Fruit fly (Drosophila melanogaster) whole organism, embryonic: ENCODE data around the gene sws.

ENCODE experiments used
- Adf1 ChIP-seq: fragments of 200-800 bp; sonication (Bioruptor generic); IDR thresholded peaks from 2 replicates; pipeline ENCODE4 v1.3.6; 2022; ENCODE audit warnings: missing biosample characterization, missing genetic modification characterization
- Atf-2 ChIP-seq: fragments of 200-800 bp; sonication (Bioruptor generic); optimal IDR thresholded peaks from 2 replicates; lab custom pipeline; 2016; ENCODE audit warnings: missing biosample characterization, missing genetic modification characterization
- Bteb2 ChIP-seq: fragments of 200-800 bp; sonication (Bioruptor generic); optimal IDR thresholded peaks from 2 replicates; lab custom pipeline; 2016; ENCODE audit warnings: missing biosample characterization, missing genetic modification characterization
- CG10959 ChIP-seq: fragments of 200-800 bp; sonication (Bioruptor generic); IDR thresholded peaks from 2 replicates; pipeline ENCODE4 v1.3.6; 2022; ENCODE audit warnings: missing biosample characterization, missing genetic modification characterization
- CG11695 ChIP-seq: fragments of 200-800 bp; sonication (Bioruptor generic); IDR thresholded peaks from 3 replicates; pipeline ENCODE4 v1.3.6; 2022; ENCODE audit warnings: missing biosample characterization, missing genetic modification characterization
- CG11696 ChIP-seq: fragments of 200-800 bp; sonication (Bioruptor generic); IDR thresholded peaks from 2 replicates; pipeline ENCODE4 v1.3.6; 2022; ENCODE audit warnings: missing biosample characterization, missing genetic modification characterization
- CG11723 ChIP-seq: fragments of 200-800 bp; sonication (Bioruptor generic); optimal IDR thresholded peaks from 2 replicates; lab custom pipeline; 2017; ENCODE audit warnings: missing biosample characterization, mild to moderate bottlenecking, missing genetic modification characterization
- CG12659 ChIP-seq: fragments of 200-800 bp; sonication (Bioruptor generic); optimal IDR thresholded peaks from 3 replicates; lab custom pipeline; 2017; ENCODE audit warnings: mild to moderate bottlenecking, missing biosample characterization, missing genetic modification reagents, missing genetic modification characterization
- CG13287 ChIP-seq: fragments of 200-800 bp; sonication (Bioruptor generic); IDR thresholded peaks from 2 replicates; pipeline ENCODE4 v1.3.6; 2022; ENCODE audit warnings: missing biosample characterization, missing genetic modification characterization; ENCODE audit not compliant: partially characterized antibody
- CG14441 ChIP-seq: fragments of 200-800 bp; sonication (Bioruptor generic); IDR thresholded peaks from 2 replicates; pipeline ENCODE4 v1.3.6; 2022; ENCODE audit warnings: missing biosample characterization, missing genetic modification characterization
- CG15514 ChIP-seq: fragments of 200-800 bp; sonication (Bioruptor generic); optimal IDR thresholded peaks from 3 replicates; lab custom pipeline; 2017; ENCODE audit warnings: missing biosample characterization, missing genetic modification characterization, mild to moderate bottlenecking, moderate library complexity, missing genetic modification reagents
- CG17829 ChIP-seq: fragments of 200-800 bp; optimal IDR thresholded peaks from 2 replicates; lab custom pipeline; 2019; ENCODE audit warnings: missing biosample characterization, mild to moderate bottlenecking, missing genetic modification characterization, moderate library complexity
- CG2712 ChIP-seq: fragments of 200-800 bp; optimal IDR thresholded peaks from 3 replicates; lab custom pipeline; 2019; ENCODE audit warnings: missing biosample characterization, mild to moderate bottlenecking, missing genetic modification characterization, moderate library complexity
- CG3726 ChIP-seq: fragments of 200-800 bp; sonication (Bioruptor generic); IDR thresholded peaks from 3 replicates; pipeline ENCODE4, ENCODE4 v1.3.6; 2022; ENCODE audit warnings: missing biosample characterization, missing genetic modification characterization
- CG4360 ChIP-seq: fragments of 200-800 bp; sonication (Bioruptor generic); IDR thresholded peaks from 2 replicates; pipeline ENCODE4 v1.3.6; 2022; ENCODE audit warnings: missing biosample characterization, missing genetic modification characterization
- CG4820 ChIP-seq: fragments of 200-800 bp; sonication (Bioruptor generic); optimal IDR thresholded peaks from 3 replicates; lab custom pipeline; 2016; ENCODE audit warnings: missing biosample characterization, missing genetic modification characterization
- CG7556 ChIP-seq: fragments of 200-800 bp; sonication (Bioruptor generic); optimal IDR thresholded peaks from 2 replicates; lab custom pipeline; 2017; ENCODE audit warnings: missing biosample characterization, mild to moderate bottlenecking, missing genetic modification characterization
- CG7786 ChIP-seq: fragments of 200-800 bp; sonication (Bioruptor generic); optimal IDR thresholded peaks from 2 replicates; lab custom pipeline; 2016; ENCODE audit warnings: missing biosample characterization, missing genetic modification characterization
- CoRest ChIP-seq: fragments of 200-800 bp; sonication (Bioruptor generic); optimal IDR thresholded peaks from 3 replicates; lab custom pipeline; 2018; ENCODE audit warnings: missing biosample characterization, mild to moderate bottlenecking, missing genetic modification characterization, moderate library complexity
- Dll ChIP-seq: fragments of 200-800 bp; sonication (Bioruptor generic); IDR thresholded peaks from 4 replicates; pipeline ENCODE4 v1.3.6; 2022; ENCODE audit warnings: missing biosample characterization, missing genetic modification characterization; ENCODE audit not compliant: partially characterized antibody
- Dref ChIP-seq: fragments of 200-800 bp; sonication (Bioruptor generic); IDR thresholded peaks from 2 replicates; pipeline ENCODE4 v1.3.6; 2022; ENCODE audit warnings: missing biosample characterization, missing genetic modification characterization
- Eip74EF ChIP-seq, 2 experiments: fragments of 200-800 bp in 1 of 2; fragments of >200 bp in 1 of 2; sonication (Bioruptor generic) in 1 of 2; optimal IDR thresholded peaks; 2 replicates each; lab custom pipeline; 2017 to 2019; ENCODE audit warnings: missing biosample characterization in 2 of 2, missing genetic modification characterization in 2 of 2, mild to moderate bottlenecking in 1 of 2, moderate library complexity in 1 of 2
- Fer1 ChIP-seq: fragments of 200-800 bp; sonication (Bioruptor generic); optimal IDR thresholded peaks from 2 replicates; lab custom pipeline; 2017; ENCODE audit warnings: missing biosample characterization, mild to moderate bottlenecking, missing genetic modification characterization
- Med ChIP-seq: fragments of 200-800 bp; sonication (Bioruptor generic); peaks from one replicate; lab custom pipeline; 2016; ENCODE audit warnings: missing biosample characterization, missing genetic modification characterization, mild to moderate bottlenecking, inconsistent platforms, moderate library complexity
- Opbp ChIP-seq: fragments of 200-800 bp; sonication (Bioruptor generic); IDR thresholded peaks from 3 replicates; pipeline ENCODE4 v1.3.6; 2022; ENCODE audit warnings: missing biosample characterization, missing genetic modification characterization; ENCODE audit not compliant: partially characterized antibody
- Rx ChIP-seq: fragments of 200-800 bp; sonication (Bioruptor generic); IDR thresholded peaks from 2 replicates; pipeline ENCODE4 v1.3.6; 2022; ENCODE audit warnings: missing biosample characterization, missing genetic modification characterization
- Stat92E ChIP-seq, 3 experiments: fragments of >200 bp in 2 of 3; fragments of 200-800 bp in 1 of 3; sonication (Bioruptor generic) in 1 of 3; optimal IDR thresholded peaks; 2 replicates each; lab custom pipeline; 2017 to 2019; ENCODE audit warnings: missing biosample characterization in 3 of 3, missing genetic modification characterization in 3 of 3, mild to moderate bottlenecking in 1 of 3, moderate library complexity in 1 of 3
- bab2 ChIP-seq: fragments of 200-800 bp; sonication (Bioruptor generic); optimal IDR thresholded peaks from 2 replicates; lab custom pipeline; 2016; ENCODE audit warnings: missing biosample characterization, missing genetic modification characterization
- chinmo ChIP-seq: fragments of 200-800 bp; sonication (Bioruptor generic); IDR thresholded peaks from 4 replicates; pipeline ENCODE4 v1.3.6; 2022; ENCODE audit warnings: missing biosample characterization, missing genetic modification characterization; ENCODE audit not compliant: partially characterized antibody
- fru ChIP-seq: fragments of >200 bp; optimal IDR thresholded peaks from 2 replicates; lab custom pipeline; 2017
- jumu ChIP-seq: fragments of 200-800 bp; sonication (Bioruptor generic); optimal IDR thresholded peaks from 3 replicates; lab custom pipeline; 2016; ENCODE audit warnings: missing biosample characterization, missing genetic modification characterization
- kay ChIP-seq: fragments of 200-800 bp; sonication (Bioruptor generic); optimal IDR thresholded peaks from 2 replicates; lab custom pipeline; 2016; ENCODE audit warnings: missing biosample characterization, missing genetic modification characterization
- nerfin-2 ChIP-seq: fragments of 200-800 bp; sonication (Bioruptor generic); IDR thresholded peaks from 2 replicates; pipeline ENCODE4 v1.3.6; 2022; ENCODE audit warnings: missing biosample characterization, missing genetic modification characterization; ENCODE audit not compliant: partially characterized antibody
- run ChIP-seq: fragments of 200-800 bp; sonication (Bioruptor generic); optimal IDR thresholded peaks from 3 replicates; lab custom pipeline; 2018; ENCODE audit warnings: missing biosample characterization, mild to moderate bottlenecking, missing genetic modification characterization
- schlank ChIP-seq: fragments of 200-800 bp; sonication (Bioruptor generic); optimal IDR thresholded peaks from 2 replicates; lab custom pipeline; 2018; ENCODE audit warnings: missing biosample characterization, mild to moderate bottlenecking, missing genetic modification characterization
- so ChIP-seq: fragments of 200-800 bp; sonication (Bioruptor generic); IDR thresholded peaks from 3 replicates; pipeline ENCODE4 v1.3.6; 2022; ENCODE audit warnings: missing biosample characterization, missing genetic modification characterization
- sr ChIP-seq: fragments of 200-800 bp; sonication (Bioruptor generic); IDR thresholded peaks from 3 replicates; pipeline ENCODE4 v1.3.6; 2022; ENCODE audit warnings: missing biosample characterization, missing genetic modification characterization
- tap ChIP-seq: fragments of 200-800 bp; optimal IDR thresholded peaks from 3 replicates; lab custom pipeline; 2019; ENCODE audit warnings: missing biosample characterization, mild to moderate bottlenecking, missing genetic modification characterization, moderate library complexity
- zen ChIP-seq: fragments of 200-800 bp; sonication (Bioruptor generic); optimal IDR thresholded peaks from 3 replicates; lab custom pipeline; 2018; ENCODE audit warnings: missing biosample characterization, mild to moderate bottlenecking, missing genetic modification characterization, moderate library complexity

sws gene

dm6 chrX:7909482-7909881 lies 58.6 kb downstream of the sws start (continued):
- TF ChIP-seq Opbp (GFP tag; lab: Robert Waterston, UW) (no peak), schlank (tag; lab: Kevin White, UChicago) (no peak), CG13287 (no peak), CG11696 (GFP tag; lab: Robert Waterston, UW) (no peak), CG11695 (GFP tag; lab: Robert Waterston, UW) (0 out of 3 replicates have a peak, but pooled peaks have one; percentile 21), CG14441 (GFP tag; lab: Robert Waterston, UW) (peak; percentile 65), so (GFP tag; lab: Robert Waterston, UW) (no peak), Rx (GFP tag; lab: Robert Waterston, UW) (no peak), CG2712 (peak; percentile 7), CG4360 (no peak), chinmo (GFP tag; lab: Robert Waterston, UW) (no peak), tap (tag; lab: Kevin White, UChicago) (peak; percentile 7), CG11723 (GFP tag; lab: Kevin White, UChicago) (no peak), CoRest (tag; lab: Kevin White, UChicago) (peak; percentile 29), run (tag; lab: Kevin White, UChicago) (no peak), fru (lab: Kevin White, UChicago) (no peak), CG7556 (peak; percentile 20), nerfin-2 (no peak), CG17829 (no peak), zen (tag; lab: Kevin White, UChicago) (no peak), Dll (no peak), CG12659 (GFP tag; lab: Kevin White, UChicago) (peak; percentile 24), CG3726 (GFP tag; lab: Robert Waterston, UW) (no peak), kay (GFP tag; lab: Kevin White, UChicago) (no peak), bab2 (peak; percentile 13), Med (GFP tag; lab: Kevin White, UChicago) (peak; percentile 79), Atf-2 (no peak), CG4820 (GFP tag; lab: Kevin White, UChicago) (peak; percentile 5), Fer1 (GFP tag; lab: Kevin White, UChicago) (peak; percentile 11), CG7786 (GFP tag; lab: Kevin White, UChicago) (peak; percentile 20), CG15514 (GFP tag; lab: Kevin White, UChicago) (peak; percentile 32), CG10959 (no peak), Bteb2 (GFP tag; lab: Kevin White, UChicago) (no peak)

- no peak for TF ChIP-seq schlank (tag; lab: Kevin White, UChicago)
- no peak for TF ChIP-seq CG7556
- no peak for TF ChIP-seq sr (GFP tag; lab: Robert Waterston, UW)
- no peak for TF ChIP-seq Eip74EF (GFP tag; optimal IDR thresholded peaks at IDR 0.05; lab: Kevin White, UChicago)
- no peak for TF ChIP-seq jumu (GFP tag; lab: Kevin White, UChicago)
- TF ChIP-seq Dref (GFP tag; lab: Robert Waterston, UW) = 0 out of 2 replicates have a peak, but pooled peaks have one; percentile 1
- TF ChIP-seq Stat92E (GFP tag; optimal IDR thresholded peaks at IDR 0.05; lab: Kevin White, UChicago) = no peak
- TF ChIP-seq Adf1 (GFP tag; lab: Robert Waterston, UW) = peak; percentile 5
Measured at dm6 chrX:7909069-7909389, 59.0 kb downstream of the sws start.
